Worm (Caenorhabditis elegans) whole organism, mixed stage, embryonic: ENCODE data around the gene R193.6.

Experiments
- elt-1 ChIP-seq: sonication (generic microtip); optimal IDR thresholded peaks from 2 replicates; lab custom pipeline; 2017; ENCODE audit warnings: missing genetic modification characterization, mild to moderate bottlenecking, missing compliant biosample characterization, antibody characterized with exemption, moderate library complexity, borderline replicate concordance; ENCODE audit not compliant: insufficient read depth
- flh-1 ChIP-seq: fragments of 200-800 bp; sonication (Bioruptor generic); optimal IDR thresholded peaks from 2 replicates; lab custom pipeline; 2018; ENCODE audit warnings: mild to moderate bottlenecking, missing genetic modification characterization, moderate library complexity, missing compliant biosample characterization
- lin-13 ChIP-seq: fragments of 150-350 bp; optimal IDR thresholded peaks from 2 replicates; lab custom pipeline; 2014; ENCODE audit warnings: missing biosample characterization, missing genetic modification characterization
- lin-32 ChIP-seq: fragments of 200-800 bp; sonication (Bioruptor generic); optimal IDR thresholded peaks from 2 replicates; lab custom pipeline; 2018; ENCODE audit warnings: mild to moderate bottlenecking, missing genetic modification characterization, missing compliant biosample characterization
- lsy-2 ChIP-seq: fragments of 150-350 bp; optimal IDR thresholded peaks from 2 replicates; lab custom pipeline; 2014; ENCODE audit warnings: missing biosample characterization, missing genetic modification characterization
- mls-2 ChIP-seq: sonication (generic microtip); optimal IDR thresholded peaks from 2 replicates; lab custom pipeline; 2016; ENCODE audit warnings: mild to moderate bottlenecking, missing genetic modification characterization, moderate library complexity, missing compliant biosample characterization
- nhr-76 ChIP-seq: sonication (generic microtip); optimal IDR thresholded peaks from 2 replicates; lab custom pipeline; 2017; ENCODE audit warnings: missing biosample characterization, missing genetic modification characterization
- tbx-8 ChIP-seq: fragments of 200-800 bp; sonication (Bioruptor generic); optimal IDR thresholded peaks from 2 replicates; lab custom pipeline; 2018; ENCODE audit warnings: mild to moderate bottlenecking, missing genetic modification characterization, moderate library complexity, missing compliant biosample characterization
- unc-120 ChIP-seq: sonication (generic microtip); optimal IDR thresholded peaks from 2 replicates; lab custom pipeline; 2017; ENCODE audit warnings: missing genetic modification characterization, missing compliant biosample characterization; ENCODE audit not compliant: poor library complexity, severe bottlenecking
- unc-62 ChIP-seq: fragments of 150-350 bp; optimal IDR thresholded peaks from 2 replicates; lab custom pipeline; 2014; ENCODE audit warnings: missing biosample characterization, missing genetic modification reagents, missing genetic modification characterization
- ztf-11 ChIP-seq: fragments of 150-350 bp; optimal IDR thresholded peaks from 2 replicates; lab custom pipeline; 2014; ENCODE audit warnings: missing biosample characterization, missing genetic modification characterization

ce11 chrX:1141617-1142016 is 7.0 kb upstream of the R193.6 start:
- TF ChIP-seq elt-1 (tag; lab: Kevin White, UChicago) (no peak), mls-2 (tag; lab: Kevin White, UChicago) (no peak), unc-62 (GFP tag; lab: Kevin White, UChicago) (no peak), lin-32 (no peak), lsy-2 (tag; lab: Kevin White, UChicago) (no peak), unc-120 (tag; lab: Kevin White, UChicago) (no peak), nhr-76 (no peak), tbx-8 (GFP tag; lab: Kevin White, UChicago) (no peak), ztf-11 (no peak), lin-13 (tag; lab: Kevin White, UChicago) (no peak), flh-1 (GFP tag; lab: Kevin White, UChicago) (no peak)
